Fruit fly (Drosophila melanogaster): ENCODE measurements around the gene CG7215.

The CG7215 gene

DNA sequence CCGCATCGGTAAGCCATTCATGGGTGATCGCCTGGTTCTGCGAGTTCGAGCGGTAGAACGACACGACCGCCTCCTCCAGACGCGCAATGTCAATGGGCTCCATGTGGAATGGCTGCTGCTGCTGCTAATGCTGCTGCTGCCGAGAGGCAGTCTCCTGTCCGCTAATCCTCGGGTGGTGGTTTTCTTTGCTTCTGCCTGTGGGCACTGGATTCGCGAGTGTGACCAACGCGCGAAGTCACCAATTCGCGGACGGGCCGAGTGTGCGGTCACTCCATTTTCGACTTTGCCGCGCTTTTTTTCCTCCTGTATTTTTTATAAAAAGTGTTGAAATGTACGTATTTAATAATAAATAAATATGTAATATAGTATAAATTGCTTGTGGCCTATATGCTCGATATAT, 16.2 kb upstream of the CG7215 start, which contains the start of gene cdm (continued):
- TF ChIP-seq dpn (GFP tag; optimal IDR thresholded peaks at IDR 0.05), result no peak
- TF ChIP-seq sim (GFP tag; IDR thresholded peaks at IDR 0.05), result no peak
- TF ChIP-seq Lhr (GFP tag; optimal IDR thresholded peaks at IDR 0.05), result peak; percentile 0
- no peak for TF ChIP-seq Hr51 (GFP tag; optimal IDR thresholded peaks at IDR 0.05)
- TF ChIP-seq ham (GFP tag; IDR thresholded peaks at IDR 0.05), result no peak
- TF ChIP-seq lilli (GFP tag; optimal IDR thresholded peaks at IDR 0.05), result no peak
- TF ChIP-seq Camta (GFP tag; optimal IDR thresholded peaks at IDR 0.05), result no peak
- no peak for TF ChIP-seq unpg (GFP tag; optimal IDR thresholded peaks at IDR 0.05)
- no peak for TF ChIP-seq onecut (GFP tag; IDR thresholded peaks at IDR 0.05)
- TF ChIP-seq CG18262 (tag; optimal IDR thresholded peaks at IDR 0.05), result no peak
- TF ChIP-seq Kr (GFP tag; optimal IDR thresholded peaks at IDR 0.05), result no peak
- TF ChIP-seq z (GFP tag; IDR thresholded peaks at IDR 0.05), result 0 out of 3 replicates have a peak, but pooled peaks have one; percentile 35
- no peak for TF ChIP-seq CG7963 (GFP tag; IDR thresholded peaks at IDR 0.05; ENCODE audit: partially characterized antibody)
- TF ChIP-seq CG17361 (GFP tag; IDR thresholded peaks at IDR 0.05), result no peak
- no peak for TF ChIP-seq Dip2 (GFP tag; IDR thresholded peaks at IDR 0.05)
- TF ChIP-seq dysf (GFP tag; IDR thresholded peaks at IDR 0.05), result no peak
- TF ChIP-seq Asciz (GFP tag; optimal IDR thresholded peaks at IDR 0.05), result no peak
- TF ChIP-seq CG2889 (GFP tag; IDR thresholded peaks at IDR 0.05), result no peak
- peak; percentile 35 for TF ChIP-seq trem (tag; optimal IDR thresholded peaks at IDR 0.05)
- no peak for TF ChIP-seq dmrt99B (tag; optimal IDR thresholded peaks at IDR 0.05)
- no peak for TF ChIP-seq odd (GFP tag; optimal IDR thresholded peaks at IDR 0.05)
- no peak for TF ChIP-seq CG4360 (GFP tag; IDR thresholded peaks at IDR 0.05)
- TF ChIP-seq CG34224 (GFP tag; IDR thresholded peaks at IDR 0.05; ENCODE audit: partially characterized antibody), result peak; percentile 22; the same call in 1 of the 3 replicates
- TF ChIP-seq CG14667 (GFP tag; IDR thresholded peaks at IDR 0.05), result no peak
- TF ChIP-seq hkb (optimal IDR thresholded peaks at IDR 0.05), result no peak
- TF ChIP-seq hkb (GFP tag; IDR thresholded peaks at IDR 0.05), result no peak
- TF ChIP-seq CG13775 (GFP tag; optimal IDR thresholded peaks at IDR 0.05), result no peak
- TF ChIP-seq CG4424 (GFP tag; optimal IDR thresholded peaks at IDR 0.05), result no peak
- no peak for TF ChIP-seq tio (GFP tag; optimal IDR thresholded peaks at IDR 0.05)
- no peak for TF ChIP-seq CG3281 (GFP tag; optimal IDR thresholded peaks at IDR 0.05)
- peak; percentile 42; the same call in 1 of the 2 replicates for TF ChIP-seq seq (GFP tag; IDR thresholded peaks at IDR 0.05)
- no peak for TF ChIP-seq run (tag; optimal IDR thresholded peaks at IDR 0.05)
- TF ChIP-seq C15 (GFP tag; IDR thresholded peaks at IDR 0.05), result no peak

DNA sequence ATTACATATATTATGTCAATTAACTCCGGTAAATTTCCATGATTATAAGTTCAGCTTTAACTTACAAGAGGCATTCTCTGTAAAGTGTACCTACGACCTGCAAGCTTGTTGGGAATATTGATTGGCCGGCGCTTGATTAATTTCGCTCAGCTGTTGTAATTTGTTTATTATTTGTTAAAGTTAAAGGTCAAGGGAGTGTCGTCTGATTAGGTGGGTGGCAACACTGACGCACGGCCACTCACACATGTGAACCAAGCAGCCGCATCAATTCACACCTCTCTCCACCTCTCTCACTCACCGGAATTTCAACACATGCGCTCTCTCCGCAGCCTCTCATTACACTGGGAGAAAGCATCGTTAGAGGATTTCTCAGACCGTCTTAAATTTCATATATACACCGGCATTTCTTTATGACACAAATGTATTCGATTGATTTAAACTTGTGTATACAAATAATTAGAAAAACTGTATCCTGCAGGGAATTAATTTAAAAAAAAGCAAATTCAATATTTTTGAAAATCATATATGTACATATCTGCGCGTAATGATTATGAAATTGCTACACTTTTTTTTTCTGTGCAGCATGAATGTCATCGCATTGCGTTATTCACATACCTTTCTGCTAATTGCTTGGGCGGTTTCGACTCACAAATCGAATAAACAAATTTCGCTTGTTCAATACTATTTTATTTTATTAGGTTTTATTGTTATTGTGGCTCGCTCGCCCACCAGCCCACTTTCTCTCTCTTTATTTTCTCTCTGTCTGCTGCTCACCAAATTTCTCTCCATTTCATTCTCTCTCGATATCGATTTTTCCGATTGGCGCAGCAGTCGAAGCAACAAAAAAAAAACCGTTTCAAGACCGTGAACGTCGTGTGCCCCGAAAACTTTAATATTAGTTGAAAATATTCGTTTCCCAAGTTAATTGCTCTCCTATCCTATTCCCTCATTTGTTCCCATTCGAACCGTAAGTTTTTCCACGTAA, 5.2 kb upstream of the CG7215 start:
- TF ChIP-seq Dll (GFP tag; IDR thresholded peaks at IDR 0.05; ENCODE audit: partially characterized antibody), result no peak; the same call in 2 of the 4 replicates
- peak; percentile 96 for TF ChIP-seq CG18262 (tag; optimal IDR thresholded peaks at IDR 0.05)
- peak; percentile 86 for TF ChIP-seq tap (tag; optimal IDR thresholded peaks at IDR 0.05)
- peak; percentile 79 for TF ChIP-seq vfl (GFP tag; optimal IDR thresholded peaks at IDR 0.05)
- TF ChIP-seq sna (GFP tag; IDR thresholded peaks at IDR 0.05; ENCODE audit: partially characterized antibody), result no peak
- TF ChIP-seq Six4 (GFP tag; optimal IDR thresholded peaks at IDR 0.05), result peak; percentile 85
- TF ChIP-seq amos (GFP tag; IDR thresholded peaks at IDR 0.05; ENCODE audit: partially characterized antibody), result no peak
- TF ChIP-seq CG4424 (GFP tag; optimal IDR thresholded peaks at IDR 0.05), result peak; percentile 94
- TF ChIP-seq zfh2 (GFP tag; optimal IDR thresholded peaks at IDR 0.05), result peak; percentile 84
- peak; percentile 77 for TF ChIP-seq CG1024 (GFP tag; IDR thresholded peaks at IDR 0.05)
- TF ChIP-seq dpn (GFP tag; optimal IDR thresholded peaks at IDR 0.05), result peak; percentile 93
- TF ChIP-seq CG12071 (GFP tag; optimal IDR thresholded peaks at IDR 0.05), result peak; percentile 84
- peak; percentile 88 for TF ChIP-seq fd3F (GFP tag; optimal IDR thresholded peaks at IDR 0.05)
- TF ChIP-seq inv (GFP tag; IDR thresholded peaks at IDR 0.05; ENCODE audit: partially characterized antibody), result no peak
- peak; percentile 77 for TF ChIP-seq Oaz (GFP tag; IDR thresholded peaks at IDR 0.05)
- peak; percentile 95 for TF ChIP-seq CG17359 (tag; optimal IDR thresholded peaks at IDR 0.05)
- TF ChIP-seq ab (GFP tag; optimal IDR thresholded peaks at IDR 0.05), result peak; percentile 80
- peak; percentile 86 for TF ChIP-seq Nf-YC (tag; optimal IDR thresholded peaks at IDR 0.05)
- TF ChIP-seq odd (GFP tag; optimal IDR thresholded peaks at IDR 0.05), result peak; percentile 91
- TF ChIP-seq gem (tag; optimal IDR thresholded peaks at IDR 0.05), result peak; percentile 96
